Fruit fly (Drosophila melanogaster) whole organism, embryonic: ENCODE results near the gene CG7810.
A peak's percentile ranks its signal among the peaks of the same experiment; 100 is the strongest.

Experiments used
- Bgb ChIP-seq: fragments of 200-800 bp; sonication (Bioruptor generic); IDR thresholded peaks from 2 replicates; pipeline ENCODE4 v1.3.6; 2022; ENCODE audit warnings: missing biosample characterization, missing genetic modification characterization; ENCODE audit not compliant: partially characterized antibody
- BtbVII ChIP-seq: fragments of 200-800 bp; sonication (Bioruptor generic); optimal IDR thresholded peaks from 3 replicates; lab custom pipeline; 2017; ENCODE audit warnings: missing biosample characterization, mild to moderate bottlenecking, missing genetic modification characterization
- CG11723 ChIP-seq: fragments of 200-800 bp; sonication (Bioruptor generic); optimal IDR thresholded peaks from 2 replicates; lab custom pipeline; 2017; ENCODE audit warnings: missing biosample characterization, mild to moderate bottlenecking, missing genetic modification characterization
- CG12071 ChIP-seq: fragments of 200-800 bp; sonication (Bioruptor generic); optimal IDR thresholded peaks from 3 replicates; lab custom pipeline; 2018; ENCODE audit warnings: missing biosample characterization, mild to moderate bottlenecking, missing genetic modification characterization
- CG12942 ChIP-seq: fragments of 200-800 bp; sonication (Bioruptor generic); optimal IDR thresholded peaks from 3 replicates; lab custom pipeline; 2016; ENCODE audit warnings: missing biosample characterization, missing genetic modification characterization
- CG13624 ChIP-seq: fragments of 200-800 bp; sonication (Bioruptor generic); optimal IDR thresholded peaks from 2 replicates; lab custom pipeline; 2016; ENCODE audit warnings: missing biosample characterization, missing genetic modification characterization
- CG1529 ChIP-seq: fragments of 200-800 bp; sonication (Bioruptor generic); optimal IDR thresholded peaks from 3 replicates; lab custom pipeline; 2018; ENCODE audit warnings: missing biosample characterization, missing genetic modification characterization
- CG15601 ChIP-seq: fragments of 200-800 bp; sonication (Bioruptor generic); optimal IDR thresholded peaks from 3 replicates; lab custom pipeline; 2019; ENCODE audit warnings: missing biosample characterization, mild to moderate bottlenecking, missing genetic modification characterization, moderate library complexity
- CG1647 ChIP-seq: fragments of 200-800 bp; sonication (Bioruptor generic); optimal IDR thresholded peaks from 3 replicates; lab custom pipeline; 2016; ENCODE audit warnings: missing biosample characterization, missing genetic modification characterization
- CG17328 ChIP-seq: fragments of 200-800 bp; sonication (Bioruptor generic); IDR thresholded peaks from 2 replicates; pipeline ENCODE4 v1.3.6; 2022; ENCODE audit warnings: missing biosample characterization, missing genetic modification characterization
- CG17361 ChIP-seq: fragments of 200-800 bp; sonication (Bioruptor generic); IDR thresholded peaks from 3 replicates; pipeline ENCODE4 v1.3.6; 2022; ENCODE audit warnings: missing biosample characterization, missing genetic modification characterization
- CG17912 ChIP-seq: fragments of 200-800 bp; sonication (Bioruptor generic); optimal IDR thresholded peaks from 2 replicates; lab custom pipeline; 2018; ENCODE audit warnings: missing biosample characterization, mild to moderate bottlenecking, missing genetic modification characterization
- CG32532 ChIP-seq: fragments of 200-800 bp; sonication (Bioruptor generic); IDR thresholded peaks from 2 replicates; pipeline ENCODE4 v1.3.6; 2022; ENCODE audit warnings: missing biosample characterization, missing genetic modification characterization
- CG33213 ChIP-seq: fragments of 200-800 bp; sonication (Bioruptor generic); optimal IDR thresholded peaks from 3 replicates; lab custom pipeline; 2016; ENCODE audit warnings: missing biosample characterization, missing genetic modification characterization
- CG33557 ChIP-seq: fragments of 200-800 bp; sonication (Bioruptor generic); optimal IDR thresholded peaks from 2 replicates; lab custom pipeline; 2019; ENCODE audit warnings: missing biosample characterization, mild to moderate bottlenecking, missing genetic modification characterization, moderate library complexity
- CG4282 ChIP-seq: fragments of 200-800 bp; sonication (Bioruptor generic); optimal IDR thresholded peaks from 2 replicates; lab custom pipeline; 2016; ENCODE audit warnings: missing biosample characterization, missing genetic modification characterization
- CG4360 ChIP-seq: fragments of 200-800 bp; sonication (Bioruptor generic); IDR thresholded peaks from 2 replicates; pipeline ENCODE4 v1.3.6; 2022; ENCODE audit warnings: missing biosample characterization, missing genetic modification characterization
- CG4617 ChIP-seq: fragments of 200-800 bp; sonication (Bioruptor generic); optimal IDR thresholded peaks from 3 replicates; lab custom pipeline; 2016; ENCODE audit warnings: missing biosample characterization, missing genetic modification characterization, borderline replicate concordance
- CG6175 ChIP-seq: fragments of 200-800 bp; sonication (Bioruptor generic); IDR thresholded peaks from 3 replicates; pipeline ENCODE4 v1.3.6; 2022; ENCODE audit warnings: missing biosample characterization, missing genetic modification characterization
- CG6654 ChIP-seq: fragments of 200-800 bp; sonication (Bioruptor generic); optimal IDR thresholded peaks from 2 replicates; lab custom pipeline; 2017; ENCODE audit warnings: missing biosample characterization, mild to moderate bottlenecking, missing genetic modification characterization
- CG6813 ChIP-seq: fragments of 200-800 bp; sonication (Bioruptor generic); optimal IDR thresholded peaks from 2 replicates; lab custom pipeline; 2017; ENCODE audit warnings: missing biosample characterization, missing genetic modification characterization, mild to moderate bottlenecking, moderate library complexity, missing genetic modification reagents
- CG6854 ChIP-seq: fragments of 200-800 bp; sonication (Bioruptor generic); optimal IDR thresholded peaks from 3 replicates; lab custom pipeline; 2017; ENCODE audit warnings: missing biosample characterization, mild to moderate bottlenecking, missing genetic modification characterization
- CG8359 ChIP-seq: fragments of 200-800 bp; sonication (Bioruptor generic); optimal IDR thresholded peaks from 2 replicates; lab custom pipeline; 2017; ENCODE audit warnings: missing biosample characterization, mild to moderate bottlenecking, missing genetic modification characterization, borderline replicate concordance
- CG8765 ChIP-seq: fragments of 200-800 bp; sonication (Bioruptor generic); IDR thresholded peaks from 2 replicates; pipeline ENCODE4 v1.3.6; 2022; ENCODE audit warnings: missing biosample characterization, missing genetic modification characterization
- CHES-1-like ChIP-seq: fragments of 200-800 bp; sonication (Bioruptor generic); optimal IDR thresholded peaks from 2 replicates; lab custom pipeline; 2016; ENCODE audit warnings: missing biosample characterization, missing genetic modification characterization
- D19A ChIP-seq: fragments of 200-800 bp; optimal IDR thresholded peaks from 3 replicates; lab custom pipeline; 2019; ENCODE audit warnings: missing biosample characterization, mild to moderate bottlenecking, missing genetic modification characterization, moderate library complexity
- Dad ChIP-seq: fragments of 200-800 bp; sonication (Bioruptor generic); optimal IDR thresholded peaks from 3 replicates; lab custom pipeline; 2016; ENCODE audit warnings: missing biosample characterization, missing genetic modification characterization
- Drgx ChIP-seq: fragments of 200-800 bp; sonication (Bioruptor generic); IDR thresholded peaks from 2 replicates; pipeline ENCODE4 v1.3.6; 2022; ENCODE audit warnings: missing biosample characterization, missing genetic modification characterization
- Hr39 ChIP-seq: fragments of >200 bp; optimal IDR thresholded peaks from 2 replicates; lab custom pipeline; 2017
- Hr51 ChIP-seq, 2 experiments: fragments of 200-800 bp; sonication (Bioruptor generic); optimal IDR thresholded peaks; 2 replicates in 1 of 2; 3 replicates in 1 of 2; lab custom pipeline; 2016 to 2018; ENCODE audit warnings: missing biosample characterization in 2 of 2, missing genetic modification characterization in 2 of 2, mild to moderate bottlenecking in 1 of 2, moderate library complexity in 1 of 2
- Kr ChIP-seq: fragments of 200-800 bp; sonication (Bioruptor generic); optimal IDR thresholded peaks from 2 replicates; lab custom pipeline; 2017; ENCODE audit warnings: missing biosample characterization, mild to moderate bottlenecking, missing genetic modification characterization
- Optix ChIP-seq: fragments of 200-800 bp; sonication (Bioruptor generic); IDR thresholded peaks from 3 replicates; pipeline ENCODE4 v1.3.6; 2022; ENCODE audit warnings: missing biosample characterization, missing genetic modification characterization
- cg ChIP-seq: fragments of 200-800 bp; sonication (Bioruptor generic); optimal IDR thresholded peaks from 3 replicates; lab custom pipeline; 2019; ENCODE audit warnings: missing biosample characterization, mild to moderate bottlenecking, missing genetic modification characterization, moderate library complexity
- chm ChIP-seq: fragments of 200-800 bp; sonication (Bioruptor generic); IDR thresholded peaks from 2 replicates; pipeline ENCODE4 v1.3.6; 2022; ENCODE audit warnings: missing biosample characterization, missing genetic modification characterization
- disco-r ChIP-seq: fragments of 200-800 bp; sonication (Bioruptor generic); optimal IDR thresholded peaks from 2 replicates; lab custom pipeline; 2016; ENCODE audit warnings: missing biosample characterization, missing genetic modification characterization
- dmrt99B ChIP-seq: fragments of 200-800 bp; sonication (Bioruptor generic); optimal IDR thresholded peaks from 2 replicates; lab custom pipeline; 2018; ENCODE audit warnings: missing biosample characterization, mild to moderate bottlenecking, missing genetic modification characterization, moderate library complexity
- gce ChIP-seq: fragments of 200-800 bp; sonication (Bioruptor generic); IDR thresholded peaks from 3 replicates; pipeline ENCODE4 v1.3.6; 2022; ENCODE audit warnings: missing biosample characterization, missing genetic modification characterization
- gsb ChIP-seq: fragments of 200-800 bp; sonication (Bioruptor generic); IDR thresholded peaks from 2 replicates; pipeline ENCODE4 v1.3.6; 2022; ENCODE audit warnings: missing biosample characterization, missing genetic modification characterization
- her ChIP-seq: fragments of 200-800 bp; sonication (Bioruptor generic); optimal IDR thresholded peaks from 2 replicates; lab custom pipeline; 2016; ENCODE audit warnings: missing biosample characterization, missing genetic modification characterization
- ind ChIP-seq: fragments of 200-800 bp; sonication (Bioruptor generic); optimal IDR thresholded peaks from 3 replicates; lab custom pipeline; 2016; ENCODE audit warnings: missing biosample characterization, missing genetic modification characterization
- odd ChIP-seq: fragments of 200-800 bp; sonication (Bioruptor generic); optimal IDR thresholded peaks from 2 replicates; lab custom pipeline; 2017; ENCODE audit warnings: missing biosample characterization, mild to moderate bottlenecking, missing genetic modification characterization
- onecut ChIP-seq: fragments of 200-800 bp; sonication (Bioruptor generic); IDR thresholded peaks from 2 replicates; pipeline ENCODE4 v1.3.6; 2022; ENCODE audit warnings: missing biosample characterization, missing genetic modification characterization
- otp ChIP-seq: fragments of 200-800 bp; sonication (Bioruptor generic); IDR thresholded peaks from 3 replicates; pipeline ENCODE4, ENCODE4 v1.3.6; 2022; ENCODE audit warnings: missing biosample characterization, missing genetic modification characterization
- p53 ChIP-seq: fragments of 200-800 bp; sonication (Bioruptor generic); optimal IDR thresholded peaks from 2 replicates; lab custom pipeline; 2016; ENCODE audit warnings: missing biosample characterization, missing genetic modification characterization
- pros ChIP-seq: fragments of 200-800 bp; sonication (Bioruptor generic); optimal IDR thresholded peaks from 3 replicates; lab custom pipeline; 2019; ENCODE audit warnings: missing biosample characterization, mild to moderate bottlenecking, missing genetic modification characterization, moderate library complexity
- pum ChIP-seq: fragments of 200-800 bp; sonication (Bioruptor generic); optimal IDR thresholded peaks from 2 replicates; lab custom pipeline; 2016; ENCODE audit warnings: missing biosample characterization, missing genetic modification characterization
- sisA ChIP-seq: fragments of 200-800 bp; sonication (Bioruptor generic); IDR thresholded peaks from 2 replicates; pipeline ENCODE4 v1.3.6; 2022; ENCODE audit warnings: missing biosample characterization, missing genetic modification characterization
- sna ChIP-seq: fragments of 200-800 bp; sonication (Bioruptor generic); IDR thresholded peaks from 2 replicates; pipeline ENCODE4 v1.3.6; 2022; ENCODE audit warnings: missing biosample characterization, missing genetic modification characterization; ENCODE audit not compliant: partially characterized antibody
- tll ChIP-seq, 2 experiments: fragments of 200-800 bp in 1 of 2; fragments of >200 bp in 1 of 2; sonication (Bioruptor generic) in 1 of 2; optimal IDR thresholded peaks; 2 replicates each; lab custom pipeline; 2017 to 2019; ENCODE audit warnings: missing biosample characterization in 2 of 2, missing genetic modification characterization in 2 of 2, mild to moderate bottlenecking in 1 of 2, moderate library complexity in 1 of 2
- twi ChIP-seq: fragments of 200-800 bp; optimal IDR thresholded peaks from 2 replicates; lab custom pipeline; 2019; ENCODE audit warnings: missing biosample characterization, mild to moderate bottlenecking, missing genetic modification characterization, moderate library complexity
- usp ChIP-seq: fragments of >200 bp; optimal IDR thresholded peaks from 2 replicates; lab custom pipeline; 2017; ENCODE audit warnings: missing biosample characterization, missing genetic modification characterization
- yki ChIP-seq: fragments of >200 bp; optimal IDR thresholded peaks from 3 replicates; lab custom pipeline; 2018
- zfh1 ChIP-seq: fragments of 200-800 bp; sonication (Bioruptor generic); IDR thresholded peaks from 3 replicates; pipeline ENCODE4 v1.3.6; 2022; ENCODE audit warnings: missing biosample characterization, missing genetic modification characterization

The CG7810 gene

DNA sequence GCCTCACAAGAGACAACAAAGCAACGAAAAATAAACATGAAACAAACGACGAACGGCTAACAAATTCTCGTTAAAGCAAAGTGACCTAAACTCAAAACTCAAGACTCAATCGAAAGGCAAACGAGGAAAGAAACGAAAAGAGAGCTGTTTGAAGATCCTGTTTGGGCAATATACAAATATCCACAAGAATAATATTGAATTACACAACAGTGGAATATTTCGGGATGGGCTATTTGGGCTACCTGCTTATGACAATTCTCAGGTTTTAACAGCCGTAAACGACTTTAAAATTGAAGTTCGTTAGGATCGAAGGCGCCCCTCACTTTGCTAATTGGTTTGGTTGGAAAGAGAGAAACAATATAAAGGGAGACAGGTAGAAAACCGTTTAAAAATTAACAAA lies 34.7 kb downstream of the CG7810 start (continued):
- TF ChIP-seq Hr51 (GFP tag; optimal IDR thresholded peaks at IDR 0.05; lab: Kevin White, UChicago) (no peak), CG12942 (GFP tag; lab: Kevin White, UChicago) (no peak), cg (no peak), chm (0 out of 2 replicates have a peak, but pooled peaks have one; percentile 45), CHES-1-like (GFP tag; lab: Kevin White, UChicago) (no peak), CG15601 (tag; lab: Kevin White, UChicago) (no peak), CG13624 (GFP tag; lab: Kevin White, UChicago) (no peak), CG32532 (GFP tag; lab: Robert Waterston, UW) (no peak), CG11723 (GFP tag; lab: Kevin White, UChicago) (no peak), Kr (GFP tag; lab: Kevin White, UChicago) (peak; percentile 86), CG4360 (GFP tag; lab: Robert Waterston, UW) (no peak), CG33557 (peak; percentile 8), disco-r (GFP tag; lab: Kevin White, UChicago) (no peak), dmrt99B (tag; lab: Kevin White, UChicago) (no peak), CG6654 (GFP tag; lab: Kevin White, UChicago) (no peak), Drgx (no peak), Hr39 (lab: Kevin White, UChicago) (no peak), CG6854 (no peak), yki (lab: Kevin White, UChicago) (no peak), CG8359 (GFP tag; lab: Kevin White, UChicago) (no peak), BtbVII (GFP tag; lab: Kevin White, UChicago) (no peak), pum (no peak), zfh1 (no peak; the same call in 2 of the 3 replicates), odd (GFP tag; lab: Kevin White, UChicago) (peak; percentile 32), CG8765 (GFP tag; lab: Robert Waterston, UW) (no peak), gce (GFP tag; lab: Robert Waterston, UW) (no peak), gsb (GFP tag; lab: Robert Waterston, UW) (no peak), D19A (tag; lab: Kevin White, UChicago) (no peak), her (GFP tag; lab: Kevin White, UChicago) (no peak), Optix (GFP tag; lab: Robert Waterston, UW) (no peak), tll (GFP tag; optimal IDR thresholded peaks at IDR 0.05; lab: Kevin White, UChicago) (peak in 1 of 2 experiments; percentile 98), sisA (no peak), CG4282 (no peak), usp (GFP tag; lab: Kevin White, UChicago) (no peak), Bgb (GFP tag; lab: Robert Waterston, UW) (no peak), CG6813 (GFP tag; lab: Kevin White, UChicago) (peak; percentile 35), CG1529 (GFP tag; lab: Kevin White, UChicago) (no peak), pros (GFP tag; lab: Kevin White, UChicago) (peak; percentile 27), sna (GFP tag; lab: Robert Waterston, UW) (no peak), CG6175 (GFP tag; lab: Robert Waterston, UW) (no peak), CG4617 (GFP tag; lab: Kevin White, UChicago) (no peak), otp (GFP tag; lab: Robert Waterston, UW) (0 out of 3 replicates have a peak, but pooled peaks have one; percentile 36), p53 (GFP tag; lab: Kevin White, UChicago) (no peak), twi (tag; lab: Kevin White, UChicago) (peak; percentile 23), CG1647 (no peak), CG33213 (GFP tag; lab: Kevin White, UChicago) (no peak), ind (GFP tag; lab: Kevin White, UChicago) (no peak), CG17361 (GFP tag; lab: Robert Waterston, UW) (no peak), CG17912 (no peak), Dad (GFP tag; lab: Kevin White, UChicago) (no peak), CG12071 (no peak), CG17328 (GFP tag; lab: Robert Waterston, UW) (no peak), onecut (GFP tag; lab: Robert Waterston, UW) (no peak)
